Fruit fly (Drosophila melanogaster) whole organism, embryonic: ENCODE data around the gene CG46434.

Experiments
- Aef1 ChIP-seq: fragments of 200-800 bp; sonication (Bioruptor generic); IDR thresholded peaks from 3 replicates; pipeline ENCODE4 v1.3.6; 2022; ENCODE audit warnings: missing biosample characterization, missing genetic modification characterization
- Asciz ChIP-seq: fragments of 200-800 bp; sonication (Bioruptor generic); optimal IDR thresholded peaks from 2 replicates; lab custom pipeline; 2017; ENCODE audit warnings: missing biosample characterization, mild to moderate bottlenecking, missing genetic modification characterization, missing genetic modification reagents
- CG10462 ChIP-seq: fragments of 200-800 bp; sonication (Bioruptor generic); optimal IDR thresholded peaks from 2 replicates; lab custom pipeline; 2016; ENCODE audit warnings: missing biosample characterization, missing genetic modification characterization
- CG11247 ChIP-seq: fragments of 200-800 bp; sonication (Bioruptor generic); IDR thresholded peaks from 2 replicates; pipeline ENCODE4 v1.3.6; 2022; ENCODE audit warnings: missing biosample characterization, missing genetic modification characterization
- CG12236 ChIP-seq: fragments of 200-800 bp; sonication (Bioruptor generic); optimal IDR thresholded peaks from 2 replicates; lab custom pipeline; 2016; ENCODE audit warnings: missing biosample characterization, missing genetic modification characterization
- CG13775 ChIP-seq: fragments of 200-800 bp; sonication (Bioruptor generic); optimal IDR thresholded peaks from 3 replicates; lab custom pipeline; 2017; ENCODE audit warnings: missing biosample characterization, mild to moderate bottlenecking, missing genetic modification characterization
- CG14860 ChIP-seq: fragments of 200-800 bp; sonication (Bioruptor generic); IDR thresholded peaks from 3 replicates; pipeline ENCODE4 v1.3.6; 2022; ENCODE audit warnings: missing biosample characterization, missing genetic modification characterization; ENCODE audit not compliant: partially characterized antibody
- CG17328 ChIP-seq: fragments of 200-800 bp; sonication (Bioruptor generic); IDR thresholded peaks from 2 replicates; pipeline ENCODE4 v1.3.6; 2022; ENCODE audit warnings: missing biosample characterization, missing genetic modification characterization
- CG17385 ChIP-seq: fragments of 200-800 bp; sonication (Bioruptor generic); optimal IDR thresholded peaks from 3 replicates; lab custom pipeline; 2018; ENCODE audit warnings: missing biosample characterization, mild to moderate bottlenecking, missing genetic modification characterization
- CG18011 ChIP-seq: fragments of 200-800 bp; sonication (Bioruptor generic); optimal IDR thresholded peaks from 2 replicates; lab custom pipeline; 2017; ENCODE audit warnings: missing biosample characterization, missing genetic modification characterization, mild to moderate bottlenecking, moderate library complexity, missing genotype
- CG2889 ChIP-seq: fragments of 200-800 bp; sonication (Bioruptor generic); IDR thresholded peaks from 3 replicates; pipeline ENCODE4 v1.3.6; 2022; ENCODE audit warnings: missing biosample characterization, missing genetic modification characterization
- CG31224 ChIP-seq: fragments of 200-800 bp; sonication (Bioruptor generic); IDR thresholded peaks from 2 replicates; pipeline ENCODE4 v1.3.6; 2022; ENCODE audit warnings: missing biosample characterization, missing genetic modification characterization
- CG34376 ChIP-seq: fragments of 200-800 bp; sonication (Bioruptor generic); optimal IDR thresholded peaks from 2 replicates; lab custom pipeline; 2018; ENCODE audit warnings: missing biosample characterization, mild to moderate bottlenecking, missing genetic modification characterization
- CG4424 ChIP-seq: fragments of 200-800 bp; sonication (Bioruptor generic); optimal IDR thresholded peaks from 3 replicates; lab custom pipeline; 2016; ENCODE audit warnings: missing biosample characterization, missing genetic modification characterization
- CG4854 ChIP-seq: fragments of 200-800 bp; sonication (Bioruptor generic); optimal IDR thresholded peaks from 2 replicates; lab custom pipeline; 2016; ENCODE audit warnings: missing biosample characterization, missing genetic modification characterization, inconsistent platforms
- CG7357 ChIP-seq: fragments of 200-800 bp; sonication (Bioruptor generic); IDR thresholded peaks from 3 replicates; pipeline ENCODE4 v1.3.6; 2022; ENCODE audit warnings: missing biosample characterization, missing genetic modification characterization
- CG7372 ChIP-seq: fragments of 200-800 bp; sonication (Bioruptor generic); IDR thresholded peaks from 2 replicates; pipeline ENCODE4 v1.3.6; 2022; ENCODE audit warnings: missing biosample characterization, missing genetic modification characterization
- D19B ChIP-seq: fragments of 200-800 bp; sonication (Bioruptor generic); optimal IDR thresholded peaks from 2 replicates; lab custom pipeline; 2017; ENCODE audit warnings: missing biosample characterization, mild to moderate bottlenecking, missing genetic modification characterization
- Dfd ChIP-seq, 2 experiments: fragments of >200 bp; optimal IDR thresholded peaks; 2 replicates each; lab custom pipeline; 2017; ENCODE audit warnings: missing biosample characterization in 2 of 2, missing genetic modification characterization in 2 of 2
- Dip2 ChIP-seq: fragments of 200-800 bp; sonication (Bioruptor generic); IDR thresholded peaks from 2 replicates; pipeline ENCODE4 v1.3.6; 2022; ENCODE audit warnings: missing biosample characterization, missing genetic modification characterization
- Dll ChIP-seq: fragments of 200-800 bp; sonication (Bioruptor generic); IDR thresholded peaks from 4 replicates; pipeline ENCODE4 v1.3.6; 2022; ENCODE audit warnings: missing biosample characterization, missing genetic modification characterization; ENCODE audit not compliant: partially characterized antibody
- Doc2 ChIP-seq: fragments of 200-800 bp; sonication (Bioruptor generic); IDR thresholded peaks from 2 replicates; pipeline ENCODE4 v1.3.6; 2022; ENCODE audit warnings: missing biosample characterization, missing genetic modification characterization
- Doc3 ChIP-seq: fragments of 200-800 bp; sonication (Bioruptor generic); IDR thresholded peaks from 3 replicates; pipeline ENCODE4 v1.3.6; 2022; ENCODE audit warnings: missing biosample characterization, missing genetic modification characterization; ENCODE audit not compliant: partially characterized antibody
- Hr39 ChIP-seq: fragments of >200 bp; optimal IDR thresholded peaks from 2 replicates; lab custom pipeline; 2017
- aop ChIP-seq: fragments of 200-800 bp; sonication (Bioruptor generic); IDR thresholded peaks from 2 replicates; pipeline ENCODE4 v1.3.6; 2022; ENCODE audit warnings: missing biosample characterization, missing genetic modification characterization
- bsh ChIP-seq, 2 experiments: fragments of 200-800 bp; sonication (Bioruptor generic); optimal IDR thresholded peaks; 2 replicates each; lab custom pipeline; 2017 to 2018; ENCODE audit warnings: mild to moderate bottlenecking in 2 of 2, missing biosample characterization in 2 of 2, missing genetic modification characterization in 2 of 2, moderate library complexity in 1 of 2
- da ChIP-seq: fragments of 200-800 bp; sonication (Bioruptor generic); optimal IDR thresholded peaks from 2 replicates; lab custom pipeline; 2016; ENCODE audit warnings: missing biosample characterization, missing genetic modification characterization
- dm ChIP-seq: fragments of 200-800 bp; sonication (Bioruptor generic); optimal IDR thresholded peaks from 3 replicates; lab custom pipeline; 2016; ENCODE audit warnings: missing biosample characterization, missing genetic modification characterization
- fu2 ChIP-seq: fragments of 200-800 bp; sonication (Bioruptor generic); optimal IDR thresholded peaks from 2 replicates; lab custom pipeline; 2016; ENCODE audit warnings: missing biosample characterization, missing genetic modification characterization
- her ChIP-seq: fragments of 200-800 bp; sonication (Bioruptor generic); optimal IDR thresholded peaks from 2 replicates; lab custom pipeline; 2016; ENCODE audit warnings: missing biosample characterization, missing genetic modification characterization
- jigr1 ChIP-seq: fragments of 200-800 bp; sonication (Bioruptor generic); IDR thresholded peaks from 3 replicates; pipeline ENCODE4 v1.3.6; 2022; ENCODE audit warnings: missing biosample characterization, missing genetic modification characterization
- lola ChIP-seq, 3 experiments: fragments of >200 bp in 2 of 3; fragments of 200-800 bp in 1 of 3; sonication (Bioruptor generic) in 1 of 3; optimal IDR thresholded peaks; 2 replicates each; lab custom pipeline; 2017 to 2019; ENCODE audit warnings: missing biosample characterization in 3 of 3, missing genetic modification characterization in 3 of 3, mild to moderate bottlenecking in 1 of 3, moderate library complexity in 1 of 3
- maf-S ChIP-seq: fragments of 200-800 bp; sonication (Bioruptor generic); optimal IDR thresholded peaks from 2 replicates; lab custom pipeline; 2016; ENCODE audit warnings: missing biosample characterization, missing genetic modification characterization
- mirr ChIP-seq: fragments of 200-800 bp; sonication (Bioruptor generic); optimal IDR thresholded peaks from 3 replicates; lab custom pipeline; 2018; ENCODE audit warnings: missing biosample characterization, mild to moderate bottlenecking, missing genetic modification characterization
- nau ChIP-seq: fragments of 200-800 bp; sonication (Bioruptor generic); optimal IDR thresholded peaks from 3 replicates; lab custom pipeline; 2017; ENCODE audit warnings: missing biosample characterization, mild to moderate bottlenecking, missing genetic modification characterization, missing genetic modification reagents
- nerfin-1 ChIP-seq: fragments of 200-800 bp; sonication (Bioruptor generic); optimal IDR thresholded peaks from 3 replicates; lab custom pipeline; 2019; ENCODE audit warnings: missing biosample characterization, mild to moderate bottlenecking, missing genetic modification characterization, moderate library complexity
- nerfin-2 ChIP-seq: fragments of 200-800 bp; sonication (Bioruptor generic); IDR thresholded peaks from 2 replicates; pipeline ENCODE4 v1.3.6; 2022; ENCODE audit warnings: missing biosample characterization, missing genetic modification characterization; ENCODE audit not compliant: partially characterized antibody
- otp ChIP-seq: fragments of 200-800 bp; sonication (Bioruptor generic); IDR thresholded peaks from 3 replicates; pipeline ENCODE4, ENCODE4 v1.3.6; 2022; ENCODE audit warnings: missing biosample characterization, missing genetic modification characterization
- phol ChIP-seq: fragments of 200-800 bp; sonication (Bioruptor generic); optimal IDR thresholded peaks from 3 replicates; lab custom pipeline; 2018; ENCODE audit warnings: missing biosample characterization, mild to moderate bottlenecking, missing genetic modification characterization, moderate library complexity
- pzg ChIP-seq: fragments of 200-800 bp; sonication (Bioruptor generic); optimal IDR thresholded peaks from 3 replicates; lab custom pipeline; 2018; ENCODE audit warnings: missing biosample characterization, mild to moderate bottlenecking, missing genetic modification characterization, moderate library complexity
- sd ChIP-seq: fragments of 200-800 bp; sonication (Bioruptor generic); optimal IDR thresholded peaks from 3 replicates; lab custom pipeline; 2018; ENCODE audit warnings: missing biosample characterization, mild to moderate bottlenecking, missing genetic modification characterization, moderate library complexity
- seq ChIP-seq: fragments of 200-800 bp; sonication (Bioruptor generic); IDR thresholded peaks from 2 replicates; pipeline ENCODE4 v1.3.6; 2022; ENCODE audit warnings: missing biosample characterization, missing genetic modification characterization
- sima ChIP-seq: fragments of 200-800 bp; sonication (Bioruptor generic); optimal IDR thresholded peaks from 2 replicates; lab custom pipeline; 2016; ENCODE audit warnings: missing biosample characterization, missing genetic modification characterization
- so ChIP-seq: fragments of 200-800 bp; sonication (Bioruptor generic); IDR thresholded peaks from 3 replicates; pipeline ENCODE4 v1.3.6; 2022; ENCODE audit warnings: missing biosample characterization, missing genetic modification characterization
- sug ChIP-seq: fragments of 200-800 bp; optimal IDR thresholded peaks from 2 replicates; lab custom pipeline; 2019; ENCODE audit warnings: missing biosample characterization, mild to moderate bottlenecking, missing genetic modification characterization, moderate library complexity
- tll ChIP-seq, 2 experiments: fragments of 200-800 bp in 1 of 2; fragments of >200 bp in 1 of 2; sonication (Bioruptor generic) in 1 of 2; optimal IDR thresholded peaks; 2 replicates each; lab custom pipeline; 2017 to 2019; ENCODE audit warnings: missing biosample characterization in 2 of 2, missing genetic modification characterization in 2 of 2, mild to moderate bottlenecking in 1 of 2, moderate library complexity in 1 of 2
- vvl ChIP-seq: fragments of 200-800 bp; sonication (Bioruptor generic); IDR thresholded peaks from 2 replicates; pipeline ENCODE4 v1.3.6; 2022; ENCODE audit warnings: missing biosample characterization, missing genetic modification characterization
- zf30C ChIP-seq: fragments of 200-800 bp; sonication (Bioruptor generic); optimal IDR thresholded peaks from 3 replicates; lab custom pipeline; 2018; ENCODE audit warnings: missing biosample characterization, mild to moderate bottlenecking, missing genetic modification characterization
- zfh2 ChIP-seq: fragments of 200-800 bp; sonication (Bioruptor generic); optimal IDR thresholded peaks from 2 replicates; lab custom pipeline; 2016; ENCODE audit warnings: missing biosample characterization, missing genetic modification characterization

The CG46434 gene

dm6 chr3L:19552136-19552773, 8.2 kb upstream of the CG46434 start, which contains the start of the genes Ltn1 and CG9300 (continued):
- no peak for TF ChIP-seq Asciz (GFP tag; lab: Kevin White, UChicago)
- TF ChIP-seq vvl (GFP tag; lab: Robert Waterston, UW), result no peak
- TF ChIP-seq mirr (GFP tag; lab: Kevin White, UChicago), result no peak
- TF ChIP-seq CG4854 (GFP tag; lab: Kevin White, UChicago), result no peak
- TF ChIP-seq Hr39 (lab: Kevin White, UChicago), result no peak
- TF ChIP-seq aop (GFP tag; lab: Robert Waterston, UW), result no peak
- no peak for TF ChIP-seq fu2 (GFP tag; lab: Kevin White, UChicago)
- TF ChIP-seq zf30C (GFP tag; lab: Kevin White, UChicago), result no peak
- TF ChIP-seq CG17328 (GFP tag; lab: Robert Waterston, UW), result peak; percentile 41; the same call in 1 of the 2 replicates
- no peak for TF ChIP-seq sd (tag; lab: Kevin White, UChicago)
- peak; percentile 28 for TF ChIP-seq her (GFP tag; lab: Kevin White, UChicago)
- TF ChIP-seq nerfin-2 (GFP tag; lab: Robert Waterston, UW), result no peak
- TF ChIP-seq Dfd (GFP tag; optimal IDR thresholded peaks at IDR 0.05; lab: Kevin White, UChicago), result no peak
- TF ChIP-seq sug (tag; lab: Kevin White, UChicago), result no peak
- TF ChIP-seq CG4424 (GFP tag; lab: Kevin White, UChicago), result peak; percentile 4
- no peak for TF ChIP-seq bsh (GFP tag; optimal IDR thresholded peaks at IDR 0.05; lab: Kevin White, UChicago)
- TF ChIP-seq seq (GFP tag; lab: Robert Waterston, UW), result no peak; the same call in 1 of the 2 replicates
- TF ChIP-seq tll (GFP tag; optimal IDR thresholded peaks at IDR 0.05; lab: Kevin White, UChicago), result no peak
- TF ChIP-seq CG34376, result peak; percentile 52
- TF ChIP-seq CG7357, result no peak
- TF ChIP-seq CG17385, result peak; percentile 100
- no peak for TF ChIP-seq CG11247 (GFP tag; lab: Robert Waterston, UW)
- TF ChIP-seq phol (tag; lab: Kevin White, UChicago), result peak; percentile 53
- TF ChIP-seq nerfin-1, result no peak
- TF ChIP-seq Aef1, result no peak
- no peak for TF ChIP-seq jigr1 (GFP tag; lab: Robert Waterston, UW)
- peak; percentile 99 for TF ChIP-seq dm
- no peak for TF ChIP-seq maf-S (GFP tag; lab: Kevin White, UChicago)
- no peak for TF ChIP-seq CG10462 (GFP tag; lab: Kevin White, UChicago)
- no peak for TF ChIP-seq nau (GFP tag; lab: Kevin White, UChicago)
- no peak for TF ChIP-seq lola (GFP tag; optimal IDR thresholded peaks at IDR 0.05; lab: Kevin White, UChicago)
- peak; percentile 0 for TF ChIP-seq CG13775
- no peak for TF ChIP-seq Doc2 (GFP tag; lab: Robert Waterston, UW)
- TF ChIP-seq Doc3, result 0 out of 3 replicates have a peak, but pooled peaks have one; percentile 34
- TF ChIP-seq CG14860 (GFP tag; lab: Robert Waterston, UW), result no peak
- peak; percentile 95 for TF ChIP-seq pzg
- TF ChIP-seq da (GFP tag; lab: Kevin White, UChicago), result peak; percentile 22
- TF ChIP-seq zfh2 (GFP tag; lab: Kevin White, UChicago), result peak; percentile 18
- peak; percentile 22; the same call in 1 of the 2 replicates for TF ChIP-seq CG31224 (GFP tag; lab: Robert Waterston, UW)
- no peak for TF ChIP-seq D19B
- TF ChIP-seq CG2889, result no peak
- no peak for TF ChIP-seq sima (GFP tag; lab: Kevin White, UChicago)
- TF ChIP-seq CG18011 (GFP tag; lab: Kevin White, UChicago), result no peak
- TF ChIP-seq otp, result 0 out of 3 replicates have a peak, but pooled peaks have one; percentile 21
- TF ChIP-seq so (GFP tag; lab: Robert Waterston, UW), result 0 out of 3 replicates have a peak, but pooled peaks have one; percentile 44
- no peak for TF ChIP-seq Dip2 (GFP tag; lab: Robert Waterston, UW)
- TF ChIP-seq CG7372 (GFP tag; lab: Robert Waterston, UW), result no peak
- peak; percentile 11 for TF ChIP-seq CG12236
- 0 out of 4 replicates have a peak, but pooled peaks have one; percentile 42 for TF ChIP-seq Dll (GFP tag; lab: Robert Waterston, UW)
